Worm (Caenorhabditis elegans) whole organism, young adult: ENCODE data around the gene fbxc-50.

Experiments
- attf-5 ChIP-seq: fragments of 200-800 bp; sonication (Bioruptor generic); optimal IDR thresholded peaks from 2 replicates; lab custom pipeline; 2018; ENCODE audit warnings: mild to moderate bottlenecking, missing genetic modification characterization, missing compliant biosample characterization
- efl-1 ChIP-seq: fragments of 150-350 bp; optimal IDR thresholded peaks from 2 replicates; lab custom pipeline; 2014; ENCODE audit warnings: missing biosample characterization, missing genetic modification reagents, missing genetic modification characterization
- nfya-1 ChIP-seq: sonication (generic microtip); optimal IDR thresholded peaks from 2 replicates; lab custom pipeline; 2017; ENCODE audit warnings: antibody characterized with exemption, missing compliant biosample characterization, missing genetic modification characterization, borderline replicate concordance; ENCODE audit not compliant: insufficient read depth
- nhr-90 ChIP-seq: sonication (generic microtip); optimal IDR thresholded peaks from 2 replicates; lab custom pipeline; 2016; ENCODE audit warnings: missing genotype, mild to moderate bottlenecking, missing genetic modification characterization, missing compliant biosample characterization
- snpc-4 ChIP-seq, 5 experiments: fragments of 150-350 bp in 1 of 5; sonication (generic microtip) in 4 of 5; optimal IDR thresholded peaks; 2 replicates each; lab custom pipeline; 2014 to 2018; ENCODE audit warnings: missing genetic modification characterization in 5 of 5, missing biosample characterization in 3 of 5, antibody characterized with exemption in 2 of 5, mild to moderate bottlenecking in 2 of 5, missing compliant biosample characterization in 2 of 5, missing genotype in 2 of 5, moderate library complexity in 2 of 5, missing genetic modification reagents in 1 of 5
- unc-62 ChIP-seq: fragments of 150-350 bp; optimal IDR thresholded peaks from 2 replicates; lab custom pipeline; 2014; ENCODE audit warnings: missing biosample characterization, missing genetic modification reagents, missing genetic modification characterization
- ztf-25 ChIP-seq: fragments of 200-800 bp; sonication (Bioruptor generic); IDR thresholded peaks from 2 replicates; pipeline ENCODE4 v1.3.6; 2022; ENCODE audit warnings: missing genetic modification reagents, missing genetic modification characterization, missing compliant biosample characterization

ce11 chrII:3210365-3210764 is 37.6 kb downstream of the fbxc-50 start, which contains the start of gene ZC239.5:
- TF ChIP-seq unc-62 (no peak), nfya-1 (tag; lab: Kevin White, UChicago) (no peak), snpc-4 (GFP tag; optimal IDR thresholded peaks at IDR 0.05; lab: Kevin White, UChicago) (no peak), snpc-4 (tag; optimal IDR thresholded peaks at IDR 0.05; lab: Kevin White, UChicago) (no peak), efl-1 (GFP tag; lab: Kevin White, UChicago) (no peak), nhr-90 (tag; lab: Kevin White, UChicago) (no peak), ztf-25 (GFP tag; lab: Robert Waterston, UW) (no peak), attf-5 (GFP tag; lab: Kevin White, UChicago) (no peak)
